Comparison of ENCODE assay signal across 5 worm cellular contexts in genomic region chrIII:5013915-5014346, ce11.
TF ChIP-seq lines count a peak whose summit lies in the region.

No protein-coding gene starts in this region.

TF ChIP-seq in whole organism, L1 larva, 84 proteins besides CTCF, POLR2A, EP300 and RAD21 (continues in another document):
- TF ChIP-seq C04F5.9 (tag; optimal IDR thresholded peaks at IDR 0.05; lab: Kevin White, UChicago) (peak; percentile 24), nhr-19 (GFP tag; conservative IDR thresholded peaks at IDR 0.05; lab: Robert Waterston, UW) (peak; percentile 84), hlh-17 (GFP tag; optimal IDR thresholded peaks at IDR 0.05; lab: Kevin White, UChicago; ENCODE audit: borderline replicate concordance) (no peak), fkh-10 (GFP tag; optimal IDR thresholded peaks at IDR 0.05; lab: Kevin White, UChicago) (peak; percentile 92), pqm-1 (tag; optimal IDR thresholded peaks at IDR 0.05; lab: Kevin White, UChicago) (no peak), ceh-82 (tag; optimal IDR thresholded peaks at IDR 0.05; lab: Kevin White, UChicago) (peak; percentile 57 to 83 (median 80)), efl-3 (GFP tag; optimal IDR thresholded peaks at IDR 0.05; lab: Kevin White, UChicago) (no peak), mdl-1 (tag; optimal IDR thresholded peaks at IDR 0.05; lab: Kevin White, UChicago) (peak in 1 of 2 experiments; percentile 84), unc-86 (tag; optimal IDR thresholded peaks at IDR 0.05; lab: Kevin White, UChicago) (peak; percentile 89), grh-1 (GFP tag; IDR thresholded peaks at IDR 0.05; lab: Robert Waterston, UW) (no peak), unc-62 (GFP tag; optimal IDR thresholded peaks at IDR 0.05; lab: Kevin White, UChicago) (no peak), lin-15B (tag; optimal IDR thresholded peaks at IDR 0.05; lab: Kevin White, UChicago) (peak; percentile 45), tlp-1 (tag; optimal IDR thresholded peaks at IDR 0.05; lab: Kevin White, UChicago) (no peak), lin-35 (GFP tag; optimal IDR thresholded peaks at IDR 0.05; lab: Kevin White, UChicago) (peak; percentile 71 to 83), lsy-2 (tag; optimal IDR thresholded peaks at IDR 0.05; lab: Kevin White, UChicago) (peak; percentile 83 to 91), lir-3 (tag; optimal IDR thresholded peaks at IDR 0.05; lab: Kevin White, UChicago; ENCODE audit: poor library complexity) (peak; percentile 71), alr-1 (tag; optimal IDR thresholded peaks at IDR 0.05; lab: Kevin White, UChicago; ENCODE audit: borderline replicate concordance) (no peak)

TF ChIP-seq in whole organism, L3 larva, 47 proteins besides CTCF, POLR2A, EP300 and RAD21 (continues in another document):
- TF ChIP-seq nhr-77 (tag; optimal IDR thresholded peaks at IDR 0.05; lab: Kevin White, UChicago) (no peak), pqm-1 (tag; optimal IDR thresholded peaks at IDR 0.05; lab: Kevin White, UChicago) (peak; percentile 38), nhr-43 (tag; optimal IDR thresholded peaks at IDR 0.05; lab: Kevin White, UChicago; ENCODE audit: poor library complexity, severe bottlenecking) (no peak), eor-1 (tag; optimal IDR thresholded peaks at IDR 0.05; lab: Kevin White, UChicago) (no peak), nhr-237 (tag; optimal IDR thresholded peaks at IDR 0.05; lab: Kevin White, UChicago) (no peak), nhr-76 (tag; optimal IDR thresholded peaks at IDR 0.05; lab: Kevin White, UChicago) (no peak), egl-5 (tag; optimal IDR thresholded peaks at IDR 0.05; lab: Kevin White, UChicago) (peak; percentile 26), R02D3.7 (tag; optimal IDR thresholded peaks at IDR 0.05; lab: Kevin White, UChicago) (peak; percentile 55), ceh-82 (tag; optimal IDR thresholded peaks at IDR 0.05; lab: Kevin White, UChicago) (no peak), tbx-2 (tag; optimal IDR thresholded peaks at IDR 0.05; lab: Kevin White, UChicago) (peak; percentile 76), fkh-2 (tag; optimal IDR thresholded peaks at IDR 0.05; lab: Kevin White, UChicago) (no peak), zag-1 (tag; optimal IDR thresholded peaks at IDR 0.05; lab: Kevin White, UChicago) (no peak), nfya-1 (tag; optimal IDR thresholded peaks at IDR 0.05; lab: Kevin White, UChicago; ENCODE audit: insufficient read depth) (peak; percentile 91), lin-39 (tag; optimal IDR thresholded peaks at IDR 0.05; lab: Kevin White, UChicago) (peak; percentile 95), ztf-4 (tag; optimal IDR thresholded peaks at IDR 0.05; lab: Kevin White, UChicago) (peak; percentile 66), pha-4 (tag; optimal IDR thresholded peaks at IDR 0.05; lab: Kevin White, UChicago) (peak; percentile 87), nhr-23 (tag; optimal IDR thresholded peaks at IDR 0.05; lab: Kevin White, UChicago) (peak; percentile 83), jun-1 (tag; optimal IDR thresholded peaks at IDR 0.05; lab: Kevin White, UChicago) (peak; percentile 90), daf-12 (tag; optimal IDR thresholded peaks at IDR 0.05; lab: Kevin White, UChicago) (no peak)

TF ChIP-seq in whole organism, early embryonic, 17 proteins besides CTCF, POLR2A, EP300 and RAD21:
- TF ChIP-seq flt-1 (GFP tag; IDR thresholded peaks at IDR 0.05; lab: Robert Waterston, UW) (no peak), ama-1 (optimal IDR thresholded peaks at IDR 0.05; lab: Kevin White, UChicago) (no peak), ceh-36 (tag; optimal IDR thresholded peaks at IDR 0.05; lab: Kevin White, UChicago) (no peak), aly-1 (tag; optimal IDR thresholded peaks at IDR 0.05; lab: Kevin White, UChicago) (peak; percentile 64), hmbx-1 (tag; optimal IDR thresholded peaks at IDR 0.05; lab: Kevin White, UChicago) (no peak), tbx-11 (GFP tag; IDR thresholded peaks at IDR 0.05; lab: Robert Waterston, UW) (0 out of 2 replicates have a peak, but pooled peaks have one; percentile 3), pes-1 (GFP tag; IDR thresholded peaks at IDR 0.05; lab: Robert Waterston, UW) (peak; percentile 48; the same call in 1 of the 2 replicates), sea-1 (GFP tag; conservative IDR thresholded peaks at IDR 0.05; lab: Robert Waterston, UW) (0 out of 2 replicates have a peak, but pooled peaks have one; percentile 39), ceh-13 (GFP tag; optimal IDR thresholded peaks at IDR 0.05; lab: Kevin White, UChicago) (no peak), hnd-1 (tag; optimal IDR thresholded peaks at IDR 0.05; lab: Kevin White, UChicago) (no peak), B0310.2 (tag; optimal IDR thresholded peaks at IDR 0.05; lab: Kevin White, UChicago) (no peak), hmg-4 (GFP tag; optimal IDR thresholded peaks at IDR 0.05; lab: Kevin White, UChicago) (peak; percentile 88), F13C5.2 (tag; optimal IDR thresholded peaks at IDR 0.05; lab: Kevin White, UChicago) (peak; percentile 74), tra-4 (tag; optimal IDR thresholded peaks at IDR 0.05; lab: Kevin White, UChicago) (no peak), scrt-1 (GFP tag; IDR thresholded peaks at IDR 0.05; lab: Robert Waterston, UW) (peak; percentile 14; the same call in 1 of the 2 replicates)

TF ChIP-seq in whole organism, midembryonic, 9 proteins besides CTCF, POLR2A, EP300 and RAD21:
- TF ChIP-seq flt-1 (GFP tag; IDR thresholded peaks at IDR 0.05; lab: Robert Waterston, UW), result peak; percentile 82; the same call in 1 of the 2 replicates
- peak; percentile 94 for TF ChIP-seq ztf-23 (GFP tag; IDR thresholded peaks at IDR 0.05; lab: Robert Waterston, UW)
- TF ChIP-seq med-1 (GFP tag; optimal IDR thresholded peaks at IDR 0.05; lab: Kevin White, UChicago; ENCODE audit: insufficient read depth), result no peak
- no peak for TF ChIP-seq T22C8.4 (GFP tag; IDR thresholded peaks at IDR 0.05; lab: Robert Waterston, UW)
- TF ChIP-seq ztf-29 (GFP tag; IDR thresholded peaks at IDR 0.05; lab: Robert Waterston, UW), result 0 out of 2 replicates have a peak, but pooled peaks have one; percentile 27
- peak; percentile 96 for TF ChIP-seq cog-1 (tag; optimal IDR thresholded peaks at IDR 0.05; lab: Kevin White, UChicago)
- no peak for TF ChIP-seq ref-1 (GFP tag; conservative IDR thresholded peaks at IDR 0.05; lab: Robert Waterston, UW)
- TF ChIP-seq klf-2 (GFP tag; conservative IDR thresholded peaks at IDR 0.05; lab: Robert Waterston, UW), result no peak
- TF ChIP-seq tab-1 (GFP tag; IDR thresholded peaks at IDR 0.05; lab: Robert Waterston, UW), result 0 out of 2 replicates have a peak, but pooled peaks have one; percentile 21

TF ChIP-seq in whole organism, young adult, 124 proteins besides CTCF, POLR2A, EP300 and RAD21 (continues in another document):
- TF ChIP-seq hmg-1.2 (GFP tag; IDR thresholded peaks at IDR 0.05; lab: Robert Waterston, UW) (peak; percentile 88), Y53F4B.3 (GFP tag; IDR thresholded peaks at IDR 0.05; lab: Robert Waterston, UW) (no peak), madf-3 (GFP tag; IDR thresholded peaks at IDR 0.05; lab: Robert Waterston, UW) (no peak), lin-40 (tag; optimal IDR thresholded peaks at IDR 0.05; lab: Kevin White, UChicago) (peak; percentile 86), aptf-2 (GFP tag; conservative IDR thresholded peaks at IDR 0.05; lab: Robert Waterston, UW) (no peak), ceh-27 (GFP tag; optimal IDR thresholded peaks at IDR 0.05; lab: Kevin White, UChicago) (peak; percentile 78), let-607 (tag; optimal IDR thresholded peaks at IDR 0.05; lab: Kevin White, UChicago) (peak; percentile 60 to 66), dpff-1 (tag; optimal IDR thresholded peaks at IDR 0.05; lab: Kevin White, UChicago) (no peak), unc-62 (GFP tag; optimal IDR thresholded peaks at IDR 0.05; lab: Kevin White, UChicago) (no peak), mcd-1 (GFP tag; IDR thresholded peaks at IDR 0.05; lab: Robert Waterston, UW) (peak; percentile 62), madf-8 (GFP tag; conservative IDR thresholded peaks at IDR 0.05; lab: Robert Waterston, UW) (no peak), madf-6 (GFP tag; IDR thresholded peaks at IDR 0.05; lab: Robert Waterston, UW) (no peak), lag-1 (GFP tag; IDR thresholded peaks at IDR 0.05; lab: Robert Waterston, UW) (no peak), gei-17 (GFP tag; optimal IDR thresholded peaks at IDR 0.05; lab: Kevin White, UChicago) (peak; percentile 58), dpl-1 (GFP tag; optimal IDR thresholded peaks at IDR 0.05; lab: Kevin White, UChicago) (no peak), lsy-27 (tag; optimal IDR thresholded peaks at IDR 0.05; lab: Kevin White, UChicago; ENCODE audit: borderline replicate concordance, insufficient read depth) (no peak), egl-18 (GFP tag; IDR thresholded peaks at IDR 0.05; lab: Robert Waterston, UW) (no peak), fkh-3 (tag; optimal IDR thresholded peaks at IDR 0.05; lab: Kevin White, UChicago) (no peak), F39B2.1 (GFP tag; IDR thresholded peaks at IDR 0.05; lab: Robert Waterston, UW) (no peak), cebp-2 (GFP tag; IDR thresholded peaks at IDR 0.05; lab: Robert Waterston, UW) (0 out of 2 replicates have a peak, but pooled peaks have one; percentile 13), ztf-25 (GFP tag; IDR thresholded peaks at IDR 0.05; lab: Robert Waterston, UW) (no peak), lin-54 (GFP tag; optimal IDR thresholded peaks at IDR 0.05; lab: Kevin White, UChicago) (peak; percentile 27), T26A5.8 (tag; optimal IDR thresholded peaks at IDR 0.05; lab: Kevin White, UChicago) (no peak), egl-44 (GFP tag; IDR thresholded peaks at IDR 0.05; lab: Robert Waterston, UW) (no peak), Y79H2A.3 (GFP tag; conservative IDR thresholded peaks at IDR 0.05; lab: Robert Waterston, UW) (no peak), T07F8.4 (tag; optimal IDR thresholded peaks at IDR 0.05; lab: Kevin White, UChicago) (no peak), attf-5 (GFP tag; optimal IDR thresholded peaks at IDR 0.05; lab: Kevin White, UChicago) (peak; percentile 86), B0336.3 (GFP tag; IDR thresholded peaks at IDR 0.05; lab: Robert Waterston, UW) (peak; percentile 78), tbx-9 (tag; optimal IDR thresholded peaks at IDR 0.05; lab: Kevin White, UChicago; ENCODE audit: borderline replicate concordance) (no peak), nfyb-1 (GFP tag; IDR thresholded peaks at IDR 0.05; lab: Robert Waterston, UW) (peak; percentile 77; the same call in 1 of the 2 replicates), bed-2 (GFP tag; IDR thresholded peaks at IDR 0.05; lab: Robert Waterston, UW) (0 out of 2 replicates have a peak, but pooled peaks have one; percentile 74), somi-1 (GFP tag; optimal IDR thresholded peaks at IDR 0.05; lab: Kevin White, UChicago) (peak; percentile 59), ceh-79 (tag; optimal IDR thresholded peaks at IDR 0.05; lab: Kevin White, UChicago) (no peak), ztf-18 (tag; optimal IDR thresholded peaks at IDR 0.05; lab: Kevin White, UChicago) (peak; percentile 84), Y67H2A.10 (GFP tag; conservative IDR thresholded peaks at IDR 0.05; lab: Robert Waterston, UW) (0 out of 2 replicates have a peak, but pooled peaks have one; percentile 30), C17E4.6 (GFP tag; IDR thresholded peaks at IDR 0.05; lab: Robert Waterston, UW) (peak; percentile 66; the same call in 1 of the 2 replicates)

Comparison
In these comparisons a context has a peak if more than half of its experiments do, and no peak if none do; other contexts are left out.
1. Of the 8 proteins assayed by ChIP-seq in both whole organism, young adult and whole organism, L1 larva: peak only in whole organism, young adult: none; only in whole organism, L1 larva: ama-1, dpl-1, efl-1 and unc-130; in both: nhr-90 and snpc-4; in neither: 1; mixed calls (peak in some experiments, not most) for 1.